Worm (Caenorhabditis elegans) whole organism, late embryonic: ENCODE data around the gene T26A5.2.

Source experiments
- T23F11.4 ChIP-seq: fragments of 200-800 bp; sonication (Bioruptor generic); optimal IDR thresholded peaks from 2 replicates; lab custom pipeline; 2018; ENCODE audit warnings: mild to moderate bottlenecking, missing genetic modification characterization, missing compliant biosample characterization
- ceh-2 ChIP-seq: sonication (generic microtip); optimal IDR thresholded peaks from 2 replicates; lab custom pipeline; 2016; ENCODE audit warnings: missing genotype, missing genetic modification characterization, missing compliant biosample characterization
- dve-1 ChIP-seq: sonication (generic microtip); optimal IDR thresholded peaks from 2 replicates; lab custom pipeline; 2017; ENCODE audit warnings: antibody characterized with exemption, mild to moderate bottlenecking, missing genetic modification characterization, missing compliant biosample characterization
- hlh-6 ChIP-seq: sonication (generic microtip); optimal IDR thresholded peaks from 2 replicates; lab custom pipeline; 2016; ENCODE audit warnings: missing genotype, missing genetic modification characterization, missing compliant biosample characterization
- nhr-11 ChIP-seq: fragments of 150-350 bp; optimal IDR thresholded peaks from 2 replicates; lab custom pipeline; 2014; ENCODE audit warnings: missing biosample characterization, missing genetic modification characterization
- pha-4 ChIP-seq: fragments of 150-350 bp; optimal IDR thresholded peaks from 2 replicates; lab custom pipeline; 2018; ENCODE audit warnings: missing biosample characterization, missing genetic modification reagents, missing genetic modification characterization
- pqm-1 ChIP-seq: sonication (generic microtip); optimal IDR thresholded peaks from 2 replicates; lab custom pipeline; 2016; ENCODE audit warnings: missing genetic modification characterization, missing compliant biosample characterization

DNA sequence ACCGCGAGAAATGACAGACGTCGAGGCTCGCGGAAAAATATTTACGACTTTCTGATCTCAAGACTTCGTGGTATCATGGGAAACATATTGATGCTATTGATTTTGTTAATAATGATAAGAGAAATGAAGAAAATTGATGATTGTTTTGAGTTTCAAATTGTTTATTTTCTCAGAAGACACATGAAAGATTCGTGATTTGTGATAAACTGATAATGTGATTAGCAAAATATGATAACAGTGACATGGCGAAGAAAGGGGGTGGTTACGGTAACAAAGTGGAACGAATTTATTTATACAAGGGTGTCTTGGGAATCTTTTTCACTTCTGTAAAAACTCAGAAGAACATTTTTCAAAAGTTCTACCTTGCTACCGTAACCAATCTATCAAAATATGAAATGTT lies 42.2 kb downstream of the T26A5.2 start:
- no peak for TF ChIP-seq T23F11.4 (GFP tag; lab: Kevin White, UChicago)
- TF ChIP-seq ceh-2 (tag; lab: Kevin White, UChicago), result no peak
- TF ChIP-seq pha-4 (tag; lab: Kevin White, UChicago), result no peak
- no peak for TF ChIP-seq hlh-6 (tag; lab: Kevin White, UChicago)
- TF ChIP-seq nhr-11 (tag; lab: Kevin White, UChicago), result no peak
- TF ChIP-seq dve-1, result no peak
- TF ChIP-seq pqm-1 (tag; lab: Kevin White, UChicago), result no peak
